Fruit fly (Drosophila melanogaster) whole organism, embryonic: ENCODE results near the gene Tom70.

Source experiments
- Antp ChIP-seq: fragments of 200-800 bp; sonication (Bioruptor generic); optimal IDR thresholded peaks from 3 replicates; lab custom pipeline; 2016; ENCODE audit warnings: missing biosample characterization, missing genetic modification characterization
- B-H1 ChIP-seq: fragments of 200-800 bp; sonication (Bioruptor generic); IDR thresholded peaks from 3 replicates; pipeline ENCODE4 v1.3.6; 2022; ENCODE audit warnings: missing biosample characterization, missing genetic modification characterization
- CG10147 ChIP-seq: fragments of 200-800 bp; sonication (Bioruptor generic); optimal IDR thresholded peaks from 2 replicates; lab custom pipeline; 2019; ENCODE audit warnings: missing biosample characterization, mild to moderate bottlenecking, missing genetic modification characterization, moderate library complexity
- CG10267 ChIP-seq: fragments of 200-800 bp; sonication (Bioruptor generic); optimal IDR thresholded peaks from 2 replicates; lab custom pipeline; 2018; ENCODE audit warnings: missing biosample characterization, mild to moderate bottlenecking, missing genetic modification characterization, moderate library complexity
- CG12104 ChIP-seq: fragments of 200-800 bp; sonication (Bioruptor generic); optimal IDR thresholded peaks from 3 replicates; lab custom pipeline; 2016; ENCODE audit warnings: missing biosample characterization, missing genetic modification characterization
- CG12236 ChIP-seq: fragments of 200-800 bp; sonication (Bioruptor generic); optimal IDR thresholded peaks from 2 replicates; lab custom pipeline; 2016; ENCODE audit warnings: missing biosample characterization, missing genetic modification characterization
- CG1233 ChIP-seq: fragments of 200-800 bp; sonication (Bioruptor generic); optimal IDR thresholded peaks from 4 replicates; lab custom pipeline; 2018; ENCODE audit warnings: missing biosample characterization, mild to moderate bottlenecking, missing genetic modification characterization
- CG12744 ChIP-seq: fragments of 200-800 bp; sonication (Bioruptor generic); optimal IDR thresholded peaks from 2 replicates; lab custom pipeline; 2016; ENCODE audit warnings: missing biosample characterization, missing genetic modification characterization
- CG14710 ChIP-seq: fragments of 200-800 bp; sonication (Bioruptor generic); optimal IDR thresholded peaks from 3 replicates; lab custom pipeline; 2019; ENCODE audit warnings: missing biosample characterization, mild to moderate bottlenecking, missing genetic modification characterization, moderate library complexity
- CG15011 ChIP-seq: fragments of 200-800 bp; sonication (Bioruptor generic); optimal IDR thresholded peaks from 3 replicates; lab custom pipeline; 2018; ENCODE audit warnings: missing biosample characterization, mild to moderate bottlenecking, missing genetic modification characterization
- CG17568 ChIP-seq: fragments of 200-800 bp; sonication (Bioruptor generic); optimal IDR thresholded peaks from 2 replicates; lab custom pipeline; 2018; ENCODE audit warnings: missing biosample characterization, mild to moderate bottlenecking, missing genetic modification characterization, moderate library complexity
- CG30403 ChIP-seq: fragments of 200-800 bp; sonication (Bioruptor generic); optimal IDR thresholded peaks from 3 replicates; lab custom pipeline; 2016; ENCODE audit warnings: missing biosample characterization, missing genetic modification characterization
- CG32772 ChIP-seq: fragments of 200-800 bp; sonication (Bioruptor generic); IDR thresholded peaks from 2 replicates; pipeline ENCODE4 v1.3.6; 2022; ENCODE audit warnings: missing biosample characterization, missing genetic modification characterization
- CG3407 ChIP-seq: fragments of 200-800 bp; sonication (Bioruptor generic); optimal IDR thresholded peaks from 2 replicates; lab custom pipeline; 2018; ENCODE audit warnings: missing biosample characterization, mild to moderate bottlenecking, missing genetic modification characterization
- CG6765 ChIP-seq: fragments of 200-800 bp; sonication (Bioruptor generic); optimal IDR thresholded peaks from 3 replicates; lab custom pipeline; 2017; ENCODE audit warnings: missing biosample characterization, mild to moderate bottlenecking, missing genetic modification characterization
- CG7271 ChIP-seq: fragments of 200-800 bp; sonication (Bioruptor generic); optimal IDR thresholded peaks from 2 replicates; lab custom pipeline; 2018; ENCODE audit warnings: missing biosample characterization, mild to moderate bottlenecking, missing genetic modification characterization, moderate library complexity
- CG7556 ChIP-seq: fragments of 200-800 bp; sonication (Bioruptor generic); optimal IDR thresholded peaks from 2 replicates; lab custom pipeline; 2017; ENCODE audit warnings: missing biosample characterization, mild to moderate bottlenecking, missing genetic modification characterization
- CG7928 ChIP-seq: fragments of 200-800 bp; sonication (Bioruptor generic); optimal IDR thresholded peaks from 2 replicates; lab custom pipeline; 2017; ENCODE audit warnings: missing biosample characterization, mild to moderate bottlenecking, missing genetic modification characterization
- CG8478 ChIP-seq: fragments of >200 bp; optimal IDR thresholded peaks from 2 replicates; lab custom pipeline; 2018
- CoRest ChIP-seq: fragments of 200-800 bp; sonication (Bioruptor generic); optimal IDR thresholded peaks from 3 replicates; lab custom pipeline; 2018; ENCODE audit warnings: missing biosample characterization, mild to moderate bottlenecking, missing genetic modification characterization, moderate library complexity
- D19A ChIP-seq: fragments of 200-800 bp; optimal IDR thresholded peaks from 3 replicates; lab custom pipeline; 2019; ENCODE audit warnings: missing biosample characterization, mild to moderate bottlenecking, missing genetic modification characterization, moderate library complexity
- Dbx ChIP-seq: fragments of 200-800 bp; sonication (Bioruptor generic); IDR thresholded peaks from 3 replicates; pipeline ENCODE4 v1.3.6; 2022; ENCODE audit warnings: missing biosample characterization, missing genetic modification characterization
- Doc2 ChIP-seq: fragments of 200-800 bp; sonication (Bioruptor generic); IDR thresholded peaks from 2 replicates; pipeline ENCODE4 v1.3.6; 2022; ENCODE audit warnings: missing biosample characterization, missing genetic modification characterization
- ERR ChIP-seq: fragments of 200-800 bp; sonication (Bioruptor generic); optimal IDR thresholded peaks from 2 replicates; lab custom pipeline; 2016; ENCODE audit warnings: missing biosample characterization, missing genetic modification characterization
- HmgD ChIP-seq: fragments of 200-800 bp; sonication (Bioruptor generic); optimal IDR thresholded peaks from 3 replicates; lab custom pipeline; 2016; ENCODE audit warnings: missing biosample characterization, missing genetic modification characterization
- Lim3 ChIP-seq: fragments of 200-800 bp; sonication (Bioruptor generic); IDR thresholded peaks from 2 replicates; pipeline ENCODE4 v1.3.6; 2022; ENCODE audit warnings: missing biosample characterization, missing genetic modification characterization
- MESR4 ChIP-seq: fragments of 200-800 bp; sonication (Bioruptor generic); optimal IDR thresholded peaks from 2 replicates; lab custom pipeline; 2018; ENCODE audit warnings: missing biosample characterization, mild to moderate bottlenecking, missing genetic modification characterization, moderate library complexity
- MTF-1 ChIP-seq: fragments of 200-800 bp; sonication (Bioruptor generic); optimal IDR thresholded peaks from 2 replicates; lab custom pipeline; 2018; ENCODE audit warnings: missing biosample characterization, mild to moderate bottlenecking, missing genetic modification characterization, borderline replicate concordance
- Mad ChIP-seq: fragments of 200-800 bp; sonication (Bioruptor generic); optimal IDR thresholded peaks from 2 replicates; lab custom pipeline; 2016; ENCODE audit warnings: missing biosample characterization, missing genetic modification characterization
- Nf-YA ChIP-seq: fragments of 200-800 bp; sonication (Bioruptor generic); IDR thresholded peaks from 2 replicates; pipeline ENCODE4 v1.3.6; 2022; ENCODE audit warnings: missing biosample characterization, missing genetic modification characterization
- Scr ChIP-seq: fragments of 200-800 bp; sonication (Bioruptor generic); IDR thresholded peaks from 2 replicates; pipeline ENCODE4 v1.3.6; 2022; ENCODE audit warnings: missing biosample characterization, missing genetic modification characterization; ENCODE audit not compliant: partially characterized antibody
- Sox100B ChIP-seq: fragments of 200-800 bp; sonication (Bioruptor generic); optimal IDR thresholded peaks from 3 replicates; lab custom pipeline; 2018; ENCODE audit warnings: missing biosample characterization, mild to moderate bottlenecking, missing genetic modification characterization
- Sry-β ChIP-seq: fragments of 200-800 bp; sonication (Bioruptor generic); optimal IDR thresholded peaks from 2 replicates; lab custom pipeline; 2018; ENCODE audit warnings: missing biosample characterization, mild to moderate bottlenecking, missing genetic modification characterization, moderate library complexity
- Trl ChIP-seq, 3 experiments: fragments of >200 bp in 2 of 3; fragments of 200-800 bp in 1 of 3; sonication (Bioruptor generic) in 1 of 3; optimal IDR thresholded peaks; 2 replicates in 1 of 3; 3 replicates in 2 of 3; lab custom pipeline; 2016 to 2017; ENCODE audit warnings: missing biosample characterization in 1 of 3, missing genetic modification characterization in 1 of 3
- ato ChIP-seq: fragments of 200-800 bp; sonication (Bioruptor generic); IDR thresholded peaks from 2 replicates; pipeline ENCODE4 v1.3.6; 2022; ENCODE audit warnings: missing biosample characterization, missing genetic modification characterization; ENCODE audit not compliant: partially characterized antibody
- cas ChIP-seq: fragments of 200-800 bp; sonication (Bioruptor generic); IDR thresholded peaks from 2 replicates; pipeline ENCODE4 v1.3.6; 2022; ENCODE audit warnings: missing biosample characterization, missing genetic modification characterization
- dysf ChIP-seq: fragments of 200-800 bp; sonication (Bioruptor generic); IDR thresholded peaks from 3 replicates; pipeline ENCODE4 v1.3.6; 2022; ENCODE audit warnings: missing biosample characterization, missing genetic modification characterization
- eve ChIP-seq, 2 experiments: fragments of >200 bp; optimal IDR thresholded peaks; 2 replicates each; lab custom pipeline; 2017; ENCODE audit warnings: missing biosample characterization in 2 of 2, missing genetic modification characterization in 2 of 2
- fu2 ChIP-seq: fragments of 200-800 bp; sonication (Bioruptor generic); optimal IDR thresholded peaks from 2 replicates; lab custom pipeline; 2016; ENCODE audit warnings: missing biosample characterization, missing genetic modification characterization
- jumu ChIP-seq: fragments of 200-800 bp; sonication (Bioruptor generic); optimal IDR thresholded peaks from 3 replicates; lab custom pipeline; 2016; ENCODE audit warnings: missing biosample characterization, missing genetic modification characterization
- lmd ChIP-seq: fragments of 200-800 bp; sonication (Bioruptor generic); IDR thresholded peaks from 2 replicates; pipeline ENCODE4 v1.3.6; 2022; ENCODE audit warnings: missing biosample characterization, missing genetic modification characterization
- oc ChIP-seq: fragments of 200-800 bp; sonication (Bioruptor generic); optimal IDR thresholded peaks from 2 replicates; lab custom pipeline; 2018; ENCODE audit warnings: missing biosample characterization, mild to moderate bottlenecking, missing genetic modification characterization, moderate library complexity
- pb ChIP-seq: fragments of 200-800 bp; sonication (Bioruptor generic); optimal IDR thresholded peaks from 3 replicates; lab custom pipeline; 2016; ENCODE audit warnings: missing biosample characterization, missing genetic modification characterization
- sens ChIP-seq: fragments of 200-800 bp; sonication (Bioruptor generic); peaks from one replicate; lab custom pipeline; 2016; ENCODE audit warnings: missing biosample characterization, missing genetic modification characterization
- sqz ChIP-seq: fragments of 200-800 bp; sonication (Bioruptor generic); optimal IDR thresholded peaks from 3 replicates; lab custom pipeline; 2018; ENCODE audit warnings: missing biosample characterization, mild to moderate bottlenecking, missing genetic modification characterization
- sug ChIP-seq: fragments of 200-800 bp; optimal IDR thresholded peaks from 2 replicates; lab custom pipeline; 2019; ENCODE audit warnings: missing biosample characterization, mild to moderate bottlenecking, missing genetic modification characterization, moderate library complexity
- tin ChIP-seq: fragments of 200-800 bp; sonication (Bioruptor generic); optimal IDR thresholded peaks from 3 replicates; lab custom pipeline; 2016; ENCODE audit warnings: missing biosample characterization, missing genetic modification characterization
- tio ChIP-seq: fragments of 200-800 bp; sonication (Bioruptor generic); optimal IDR thresholded peaks from 2 replicates; lab custom pipeline; 2017; ENCODE audit warnings: missing biosample characterization, missing genetic modification characterization, inconsistent platforms
- vfl ChIP-seq: fragments of 200-800 bp; sonication (Bioruptor generic); optimal IDR thresholded peaks from 2 replicates; lab custom pipeline; 2016; ENCODE audit warnings: missing biosample characterization, missing genetic modification characterization

Tom70 gene

dm6 chr2L:12011682-12012655, 26.3 kb downstream of the Tom70 start (continued):
- TF ChIP-seq CG10267 (peak; percentile 55), eve (GFP tag; optimal IDR thresholded peaks at IDR 0.05; lab: Kevin White, UChicago) (no peak), CG15011 (GFP tag; lab: Kevin White, UChicago) (peak; percentile 5), sug (peak; percentile 100), CoRest (peak; percentile 58), MTF-1 (GFP tag; lab: Kevin White, UChicago) (peak; percentile 86), Lim3 (GFP tag; lab: Robert Waterston, UW) (no peak), CG7928 (GFP tag; lab: Kevin White, UChicago) (no peak), CG6765 (GFP tag; lab: Kevin White, UChicago) (peak; percentile 86), CG17568 (GFP tag; lab: Kevin White, UChicago) (peak; percentile 45), CG1233 (GFP tag; lab: Kevin White, UChicago) (peak; percentile 58), Sry-β (GFP tag; lab: Kevin White, UChicago) (peak; percentile 19), sqz (GFP tag; lab: Kevin White, UChicago) (peak; percentile 38), lmd (GFP tag; lab: Robert Waterston, UW) (no peak), D19A (tag; lab: Kevin White, UChicago) (peak; percentile 67), CG30403 (peak; percentile 72), Dbx (GFP tag; lab: Robert Waterston, UW) (no peak), HmgD (GFP tag; lab: Kevin White, UChicago) (peak; percentile 54), tin (GFP tag; lab: Kevin White, UChicago) (peak; percentile 76), CG14710 (tag; lab: Kevin White, UChicago) (peak; percentile 62), Mad (peak; percentile 80), Trl (optimal IDR thresholded peaks at IDR 0.05; lab: Kevin White, UChicago) (peak in 1 of 2 experiments; percentile 7), Trl (GFP tag; optimal IDR thresholded peaks at IDR 0.05; lab: Kevin White, UChicago) (peak; percentile 64), CG12744 (GFP tag; lab: Kevin White, UChicago) (peak; percentile 63), sens (GFP tag; lab: Kevin White, UChicago) (peak; percentile 97), MESR4 (GFP tag; lab: Kevin White, UChicago) (peak; percentile 4), CG12236 (peak; percentile 4), CG7556 (GFP tag; lab: Kevin White, UChicago) (peak; percentile 81), Scr (GFP tag; lab: Robert Waterston, UW) (no peak), dysf (GFP tag; lab: Robert Waterston, UW) (no peak), Nf-YA (no peak), CG10147 (no peak), tio (no peak), CG8478 (lab: Kevin White, UChicago) (no peak), CG12104 (no peak), cas (GFP tag; lab: Robert Waterston, UW) (no peak), Antp (GFP tag; lab: Kevin White, UChicago) (peak; percentile 85), ERR (GFP tag; lab: Kevin White, UChicago) (peak; percentile 87), CG3407 (peak; percentile 51), vfl (GFP tag; lab: Kevin White, UChicago) (peak; percentile 18), Doc2 (GFP tag; lab: Robert Waterston, UW) (no peak), fu2 (peak; percentile 58), CG32772 (GFP tag; lab: Robert Waterston, UW) (no peak), ato (GFP tag; lab: Robert Waterston, UW) (no peak), pb (peak; percentile 78), oc (peak; percentile 81), Sox100B (no peak), jumu (GFP tag; lab: Kevin White, UChicago) (peak; percentile 80), CG7271 (tag; lab: Kevin White, UChicago) (peak; percentile 30), B-H1 (GFP tag; lab: Robert Waterston, UW) (no peak)
